Fruit fly (Drosophila melanogaster) whole organism, adult: Measurements from ENCODE around the gene Octbeta1R.

Source experiments
- CG12768 ChIP-seq: fragments of 200-800 bp; sonication (Bioruptor generic); optimal IDR thresholded peaks from 2 replicates; lab custom pipeline; 2017; ENCODE audit warnings: missing biosample characterization, missing genetic modification characterization, mild to moderate bottlenecking, moderate library complexity, missing genetic modification reagents
- CG14711 ChIP-seq: fragments of 200-800 bp; sonication (Bioruptor generic); optimal IDR thresholded peaks from 2 replicates; lab custom pipeline; 2018; ENCODE audit warnings: missing biosample characterization, mild to moderate bottlenecking, missing genetic modification characterization, moderate library complexity
- CG1620 ChIP-seq: fragments of 200-800 bp; sonication (Bioruptor generic); optimal IDR thresholded peaks from 2 replicates; lab custom pipeline; 2016; ENCODE audit warnings: missing biosample characterization, missing genetic modification characterization
- CG5204 ChIP-seq: fragments of 200-800 bp; sonication (Bioruptor generic); optimal IDR thresholded peaks from 2 replicates; lab custom pipeline; 2016; ENCODE audit warnings: missing biosample characterization, missing genetic modification characterization
- Clk ChIP-seq: fragments of 200-800 bp; sonication (Bioruptor generic); optimal IDR thresholded peaks from 2 replicates; lab custom pipeline; 2017; ENCODE audit warnings: missing biosample characterization, missing genetic modification characterization
- Hr96 ChIP-seq: fragments of 200-800 bp; sonication (Bioruptor generic); optimal IDR thresholded peaks from 2 replicates; lab custom pipeline; 2016; ENCODE audit warnings: missing biosample characterization, missing genetic modification characterization
- Mnt ChIP-seq: fragments of 200-800 bp; sonication (Bioruptor generic); optimal IDR thresholded peaks from 2 replicates; lab custom pipeline; 2016; ENCODE audit warnings: missing biosample characterization, mild to moderate bottlenecking, missing genetic modification characterization
- cnc ChIP-seq, 2 experiments: fragments of >200 bp; optimal IDR thresholded peaks; 2 replicates each; lab custom pipeline; 2017
- kay ChIP-seq: fragments of 200-800 bp; sonication (Bioruptor generic); peaks from one replicate; lab custom pipeline; 2016; ENCODE audit warnings: missing biosample characterization, missing genetic modification characterization, borderline replicate concordance
- pad ChIP-seq: fragments of 200-800 bp; sonication (Bioruptor generic); optimal IDR thresholded peaks from 3 replicates; lab custom pipeline; 2017; ENCODE audit warnings: missing biosample characterization, missing genetic modification characterization, mild to moderate bottlenecking, moderate library complexity, missing genetic modification reagents
- tj ChIP-seq: fragments of 200-800 bp; sonication (Bioruptor generic); optimal IDR thresholded peaks from 3 replicates; lab custom pipeline; 2017; ENCODE audit warnings: missing biosample characterization, mild to moderate bottlenecking, missing genetic modification characterization, moderate library complexity

- no peak for TF ChIP-seq CG1620 (GFP tag; lab: Kevin White, UChicago)
- no peak for TF ChIP-seq Clk (GFP tag; lab: Kevin White, UChicago)
- TF ChIP-seq Hr96 = no peak
- TF ChIP-seq CG5204 (GFP tag; lab: Kevin White, UChicago) = no peak
- TF ChIP-seq cnc (optimal IDR thresholded peaks at IDR 0.05; lab: Kevin White, UChicago) = no peak
- TF ChIP-seq kay (GFP tag; lab: Kevin White, UChicago) = no peak
- TF ChIP-seq pad (GFP tag; lab: Kevin White, UChicago) = no peak
- no peak for TF ChIP-seq CG14711 (tag; lab: Kevin White, UChicago)
- no peak for TF ChIP-seq CG12768
- TF ChIP-seq tj = peak; percentile 37
- TF ChIP-seq Mnt (GFP tag; lab: Kevin White, UChicago) = no peak
Observed at dm6 chr3R:22465138-22465537, 31.9 kb upstream of the Octbeta1R start.
